Worm (Caenorhabditis elegans) whole organism, young adult: ENCODE data around the gene Y51H7C.3.
"Not testable (repeated sequence)": the region's sequence is repeated elsewhere in the genome, so short reads cannot be mapped to it uniquely, and the experiment has no call there.

ENCODE experiments used
- F52B5.7 ChIP-seq: sonication (generic microtip); optimal IDR thresholded peaks from 2 replicates; lab custom pipeline; 2016; ENCODE audit warnings: mild to moderate bottlenecking, missing genetic modification characterization, missing compliant biosample characterization
- ceh-79 ChIP-seq: sonication (generic microtip); optimal IDR thresholded peaks from 2 replicates; lab custom pipeline; 2017; ENCODE audit warnings: mild to moderate bottlenecking, missing genetic modification characterization, missing compliant biosample characterization
- lin-35 ChIP-seq, 3 experiments: fragments of 150-350 bp in 2 of 3; sonication (generic microtip) in 1 of 3; optimal IDR thresholded peaks; 2 replicates each; lab custom pipeline; 2014 to 2018; ENCODE audit warnings: missing biosample characterization in 3 of 3, missing genetic modification characterization in 3 of 3, missing genetic modification reagents in 3 of 3

DNA sequence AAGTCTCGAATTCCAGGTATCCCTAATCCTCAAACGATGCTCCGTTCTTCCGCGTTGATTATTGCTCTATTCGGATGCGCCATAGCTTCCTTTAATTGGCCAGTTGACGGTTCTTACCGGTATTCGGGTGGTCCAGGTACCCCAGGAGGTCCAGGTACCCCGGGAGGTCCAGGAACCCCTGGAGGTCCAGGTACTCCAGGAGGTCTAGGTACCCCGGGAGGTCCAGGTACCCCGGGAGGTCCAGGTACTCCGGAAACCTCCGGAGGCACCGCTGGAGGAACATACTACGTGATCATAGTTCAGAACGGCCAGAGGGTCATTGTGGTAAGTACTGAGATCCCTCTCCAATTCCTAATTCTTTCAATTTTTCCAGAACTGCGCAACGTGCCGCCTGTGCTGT is 29.4 kb downstream of the Y51H7C.3 start, which contains the start of gene Y51H7C.1:
- TF ChIP-seq lin-35 (GFP tag; optimal IDR thresholded peaks at IDR 0.05; lab: Kevin White, UChicago); F52B5.7 (tag; lab: Kevin White, UChicago); ceh-79: not testable (repeated sequence)
